Worm (Caenorhabditis elegans): Measurements from ENCODE around the gene sptl-3.

sptl-3 gene

DNA sequence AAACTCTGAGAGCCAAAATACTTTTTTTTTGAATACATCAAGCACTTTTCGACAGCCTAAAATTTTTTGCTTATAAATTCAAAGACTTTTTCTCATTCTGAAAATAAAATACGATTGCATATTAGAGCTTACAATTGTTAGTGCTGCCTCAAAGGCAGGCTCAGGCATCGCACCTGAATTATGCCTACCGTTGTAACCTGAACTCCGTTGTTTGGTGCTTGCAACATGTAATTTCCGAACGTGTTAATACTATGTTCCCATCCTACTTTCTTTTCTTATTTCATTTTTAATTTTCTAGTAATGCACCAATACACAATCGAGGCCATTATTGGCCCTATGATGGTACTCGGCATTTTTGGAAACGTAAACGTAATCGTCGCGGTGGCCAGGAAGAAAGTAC is 5.8 kb upstream of the sptl-3 start, which contains the start of gene srsx-19:
Gene srsx-19, plus strand, starts transcription at position 301 of the 400 bp plus-strand sequence.
- TF ChIP-seq bed-3 (GFP tag; optimal IDR thresholded peaks at IDR 0.05) (no peak), mab-5 (tag; optimal IDR thresholded peaks at IDR 0.05) (no peak), hlh-1 (tag; optimal IDR thresholded peaks at IDR 0.05) (no peak), nhr-28 (tag; optimal IDR thresholded peaks at IDR 0.05) (no peak), unc-120 (tag; optimal IDR thresholded peaks at IDR 0.05; ENCODE audit: poor library complexity, severe bottlenecking) (no peak)

- TF ChIP-seq drap-1 (GFP tag; optimal IDR thresholded peaks at IDR 0.05) (no peak), cnd-1 (tag; optimal IDR thresholded peaks at IDR 0.05) (no peak), ham-2 (GFP tag; optimal IDR thresholded peaks at IDR 0.05) (no peak), nhr-76 (tag; optimal IDR thresholded peaks at IDR 0.05) (no peak), lin-13 (tag; optimal IDR thresholded peaks at IDR 0.05) (no peak), ceh-43 (GFP tag; optimal IDR thresholded peaks at IDR 0.05) (no peak), nhr-12 (tag; optimal IDR thresholded peaks at IDR 0.05) (no peak), mep-1 (tag; optimal IDR thresholded peaks at IDR 0.05) (no peak), flh-1 (GFP tag; optimal IDR thresholded peaks at IDR 0.05) (no peak), nhr-2 (tag; optimal IDR thresholded peaks at IDR 0.05) (no peak), sptf-1 (tag; optimal IDR thresholded peaks at IDR 0.05) (no peak), pha-4 (tag; optimal IDR thresholded peaks at IDR 0.05) (no peak), elt-3 (tag; optimal IDR thresholded peaks at IDR 0.05) (no peak), tbx-8 (GFP tag; optimal IDR thresholded peaks at IDR 0.05) (no peak), ces-1 (GFP tag; optimal IDR thresholded peaks at IDR 0.05) (no peak), blmp-1 (tag; optimal IDR thresholded peaks at IDR 0.05) (no peak)
These were observed 3.6 kb upstream of the sptl-3 start, which contains the start of gene spp-12 for ce11 chrV:13889516-13889915. TSS of gene spp-12 (plus strand) at chrV:13889816.

DNA sequence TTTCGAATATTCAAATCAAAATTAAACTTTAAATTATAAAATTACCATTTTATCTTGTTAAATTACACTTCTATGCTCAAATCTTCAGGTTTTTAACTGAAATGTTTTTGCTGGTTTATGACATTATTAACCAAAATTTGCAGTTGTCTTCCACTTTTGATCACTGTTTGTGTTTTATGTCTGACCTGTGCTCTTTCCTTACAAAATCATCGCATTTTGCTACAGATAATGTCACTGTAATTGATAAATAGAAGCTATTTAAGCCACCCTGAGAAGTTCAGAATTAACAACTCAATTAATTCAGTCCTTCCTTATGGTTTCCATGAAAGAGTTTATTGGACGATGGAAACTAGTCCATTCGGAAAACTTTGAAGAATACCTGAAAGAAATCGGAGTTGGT is 2.7 kb upstream of the sptl-3 start, which contains the start of gene lbp-8:
Gene lbp-8, plus strand, starts transcription at position 301 of the 400 bp plus-strand sequence.
- TF ChIP-seq drap-1 (GFP tag; optimal IDR thresholded peaks at IDR 0.05) (no peak), elt-3 (tag; optimal IDR thresholded peaks at IDR 0.05) (no peak), ces-1 (GFP tag; optimal IDR thresholded peaks at IDR 0.05) (no peak), sem-2 (GFP tag; optimal IDR thresholded peaks at IDR 0.05) (no peak), nhr-2 (tag; optimal IDR thresholded peaks at IDR 0.05) (no peak), sptf-1 (tag; optimal IDR thresholded peaks at IDR 0.05) (no peak), snpc-4 (tag; optimal IDR thresholded peaks at IDR 0.05) (no peak), mep-1 (tag; optimal IDR thresholded peaks at IDR 0.05) (no peak), blmp-1 (tag; optimal IDR thresholded peaks at IDR 0.05) (no peak), lsy-2 (tag; optimal IDR thresholded peaks at IDR 0.05) (no peak), unc-120 (tag; optimal IDR thresholded peaks at IDR 0.05; ENCODE audit: poor library complexity, severe bottlenecking) (no peak), tbx-8 (GFP tag; optimal IDR thresholded peaks at IDR 0.05) (no peak)

DNA sequence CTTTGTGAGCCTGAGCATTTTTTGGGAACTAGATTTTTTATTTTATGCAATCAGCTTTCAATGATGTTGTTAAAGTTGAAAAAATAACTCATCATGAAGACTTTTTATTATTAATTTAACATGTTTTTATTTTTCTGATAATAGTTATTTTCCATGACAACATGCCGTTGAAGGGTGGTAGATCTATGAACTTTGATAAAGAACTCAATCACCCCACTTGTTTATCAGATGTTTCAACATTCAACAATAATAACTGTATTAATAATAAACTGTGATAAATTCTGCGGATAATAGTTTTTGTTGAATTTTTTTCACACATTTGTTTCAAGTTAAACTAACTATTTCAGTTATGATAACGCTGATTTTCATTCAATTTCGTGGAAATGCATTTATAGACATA is 1.6 kb upstream of the sptl-3 start:
- no peak for TF ChIP-seq hlh-1 (tag; optimal IDR thresholded peaks at IDR 0.05)
- no peak for TF ChIP-seq unc-120 (tag; optimal IDR thresholded peaks at IDR 0.05; ENCODE audit: poor library complexity, severe bottlenecking)
- TF ChIP-seq unc-62 (GFP tag; optimal IDR thresholded peaks at IDR 0.05): no peak
- TF ChIP-seq nhr-2 (tag; optimal IDR thresholded peaks at IDR 0.05): no peak
- TF ChIP-seq M03D4.4 (tag; optimal IDR thresholded peaks at IDR 0.05): no peak
- no peak for TF ChIP-seq sem-2 (GFP tag; optimal IDR thresholded peaks at IDR 0.05)
- TF ChIP-seq nhr-76 (tag; optimal IDR thresholded peaks at IDR 0.05): no peak
- TF ChIP-seq nhr-237 (tag; optimal IDR thresholded peaks at IDR 0.05): no peak

- no peak for TF ChIP-seq M03D4.4 (tag; optimal IDR thresholded peaks at IDR 0.05)
- no peak for TF ChIP-seq lsy-2 (tag; optimal IDR thresholded peaks at IDR 0.05)
- TF ChIP-seq hlh-1 (tag; optimal IDR thresholded peaks at IDR 0.05): no peak
- no peak for TF ChIP-seq cnd-1 (tag; optimal IDR thresholded peaks at IDR 0.05)
These were observed 458 bp downstream of the sptl-3 start for ce11 chrV:13893583-13893982.

- TF ChIP-seq mab-5 (tag; optimal IDR thresholded peaks at IDR 0.05): no peak
- TF ChIP-seq nhr-76 (tag; optimal IDR thresholded peaks at IDR 0.05): no peak
- TF ChIP-seq nhr-28 (tag; optimal IDR thresholded peaks at IDR 0.05): no peak
- no peak for TF ChIP-seq ceh-43 (GFP tag; optimal IDR thresholded peaks at IDR 0.05)
- no peak for TF ChIP-seq elt-1 (tag; optimal IDR thresholded peaks at IDR 0.05; ENCODE audit: borderline replicate concordance, insufficient read depth)
- no peak for TF ChIP-seq nhr-237 (tag; optimal IDR thresholded peaks at IDR 0.05)
- no peak for TF ChIP-seq unc-62 (GFP tag; optimal IDR thresholded peaks at IDR 0.05)
- no peak for TF ChIP-seq hlh-1 (tag; optimal IDR thresholded peaks at IDR 0.05)
- TF ChIP-seq M03D4.4 (tag; optimal IDR thresholded peaks at IDR 0.05): no peak
- no peak for TF ChIP-seq lin-13 (tag; optimal IDR thresholded peaks at IDR 0.05)
- no peak for TF ChIP-seq elt-3 (tag; optimal IDR thresholded peaks at IDR 0.05)
- no peak for TF ChIP-seq ceh-83 (GFP tag; optimal IDR thresholded peaks at IDR 0.05)
- TF ChIP-seq cnd-1 (tag; optimal IDR thresholded peaks at IDR 0.05): no peak
- no peak for TF ChIP-seq mep-1 (tag; optimal IDR thresholded peaks at IDR 0.05)
- TF ChIP-seq nhr-2 (tag; optimal IDR thresholded peaks at IDR 0.05): no peak
These were observed 5.2 kb downstream of the sptl-3 start, which contains the start of gene cyp-35C1 for ce11 chrV:13898356-13898755. TSS of gene cyp-35C1 (minus strand) at chrV:13898487.
